Worm (Caenorhabditis elegans) whole organism, late embryonic: ENCODE measurements around the gene T22G5.3.

Experiments
- K02D7.2 ChIP-seq: sonication (generic microtip); optimal IDR thresholded peaks from 2 replicates; lab custom pipeline; 2017; ENCODE audit warnings: mild to moderate bottlenecking, missing genetic modification characterization, missing compliant biosample characterization
- T23F11.4 ChIP-seq: fragments of 200-800 bp; sonication (Bioruptor generic); optimal IDR thresholded peaks from 2 replicates; lab custom pipeline; 2018; ENCODE audit warnings: mild to moderate bottlenecking, missing genetic modification characterization, missing compliant biosample characterization
- ahr-1 ChIP-seq: sonication (generic microtip); optimal IDR thresholded peaks from 2 replicates; lab custom pipeline; 2016; ENCODE audit warnings: missing genetic modification characterization, missing compliant biosample characterization
- ama-1 ChIP-seq: fragments of 150-350 bp; optimal IDR thresholded peaks from 2 replicates; lab custom pipeline; 2014
- ceh-24 ChIP-seq: sonication (generic microtip); optimal IDR thresholded peaks from 2 replicates; lab custom pipeline; 2016; ENCODE audit warnings: mild to moderate bottlenecking, missing genetic modification characterization, missing compliant biosample characterization
- ceh-45 ChIP-seq: fragments of 200-800 bp; sonication (Bioruptor generic); IDR thresholded peaks from 2 replicates; pipeline ENCODE4 v1.3.6; 2022; ENCODE audit warnings: missing genetic modification reagents, missing genetic modification characterization, missing compliant biosample characterization
- ceh-48 ChIP-seq: sonication (generic microtip); optimal IDR thresholded peaks from 2 replicates; lab custom pipeline; 2016; ENCODE audit warnings: missing genetic modification characterization, inconsistent platforms, missing compliant biosample characterization
- ceh-9 ChIP-seq: sonication (generic microtip); optimal IDR thresholded peaks from 2 replicates; lab custom pipeline; 2016; ENCODE audit warnings: mild to moderate bottlenecking, missing genetic modification characterization, inconsistent platforms, missing compliant biosample characterization
- elt-2 ChIP-seq: sonication (generic microtip); optimal IDR thresholded peaks from 2 replicates; lab custom pipeline; 2016; ENCODE audit warnings: missing genetic modification reagents, missing genetic modification characterization, missing compliant biosample characterization
- ets-4 ChIP-seq: sonication (generic microtip); optimal IDR thresholded peaks from 2 replicates; lab custom pipeline; 2016; ENCODE audit warnings: missing genetic modification characterization, missing compliant biosample characterization
- eyg-1 ChIP-seq: sonication (generic microtip); optimal IDR thresholded peaks from 2 replicates; lab custom pipeline; 2016; ENCODE audit warnings: missing genotype, missing genetic modification characterization, missing compliant biosample characterization
- gmeb-2 ChIP-seq: sonication (generic microtip); optimal IDR thresholded peaks from 2 replicates; lab custom pipeline; 2016; ENCODE audit warnings: missing genetic modification characterization, inconsistent platforms, missing compliant biosample characterization
- hlh-15 ChIP-seq: sonication (generic microtip); optimal IDR thresholded peaks from 2 replicates; lab custom pipeline; 2016; ENCODE audit warnings: missing genetic modification characterization, missing compliant biosample characterization
- hlh-30 ChIP-seq: sonication (generic microtip); optimal IDR thresholded peaks from 2 replicates; lab custom pipeline; 2017; ENCODE audit warnings: antibody characterized with exemption, missing genetic modification characterization, missing compliant biosample characterization; ENCODE audit not compliant: insufficient read depth
- hlh-8 ChIP-seq: sonication (generic microtip); optimal IDR thresholded peaks from 2 replicates; lab custom pipeline; 2016; ENCODE audit warnings: missing genotype, missing genetic modification characterization, missing compliant biosample characterization
- lim-6 ChIP-seq: sonication (generic microtip); optimal IDR thresholded peaks from 2 replicates; lab custom pipeline; 2016; ENCODE audit warnings: missing genetic modification characterization, missing compliant biosample characterization
- lin-11 ChIP-seq: fragments of 200-800 bp; sonication (Bioruptor generic); optimal IDR thresholded peaks from 2 replicates; lab custom pipeline; 2018; ENCODE audit warnings: mild to moderate bottlenecking, missing genetic modification characterization, missing compliant biosample characterization
- nhr-11 ChIP-seq: fragments of 150-350 bp; optimal IDR thresholded peaks from 2 replicates; lab custom pipeline; 2014; ENCODE audit warnings: missing biosample characterization, missing genetic modification characterization
- nhr-232 ChIP-seq: sonication (generic microtip); optimal IDR thresholded peaks from 2 replicates; lab custom pipeline; 2016; ENCODE audit warnings: missing genetic modification characterization, missing compliant biosample characterization
- pax-1 ChIP-seq: fragments of 150-350 bp; optimal IDR thresholded peaks from 2 replicates; lab custom pipeline; 2014; ENCODE audit warnings: missing biosample characterization, missing genetic modification characterization
- rnt-1 ChIP-seq: sonication (generic microtip); optimal IDR thresholded peaks from 2 replicates; lab custom pipeline; 2016; ENCODE audit warnings: missing genetic modification characterization, missing compliant biosample characterization
- sdc-2 ChIP-seq: sonication (generic microtip); optimal IDR thresholded peaks from 2 replicates; lab custom pipeline; 2016; ENCODE audit warnings: missing genotype, missing genetic modification characterization, missing compliant biosample characterization
- tbx-2 ChIP-seq: sonication (generic microtip); optimal IDR thresholded peaks from 2 replicates; lab custom pipeline; 2016; ENCODE audit warnings: missing genetic modification characterization, missing compliant biosample characterization
- ttx-3 ChIP-seq: sonication (generic microtip); optimal IDR thresholded peaks from 2 replicates; lab custom pipeline; 2016; ENCODE audit warnings: missing genetic modification reagents, missing genetic modification characterization, missing compliant biosample characterization
- unc-3 ChIP-seq, 2 experiments: fragments of 200-800 bp in 1 of 2; sonication (Bioruptor generic) in 1 of 2; sonication (generic microtip) in 1 of 2; conservative IDR thresholded peaks in 1 of 2; optimal IDR thresholded peaks in 1 of 2; 2 replicates each; pipeline versions ENCODE4 v1.3.6 to Lab custom; 2016 to 2022; ENCODE audit warnings: missing compliant biosample characterization in 2 of 2, missing genetic modification characterization in 2 of 2, missing genetic modification reagents in 1 of 2
- unc-42 ChIP-seq: sonication (generic microtip); optimal IDR thresholded peaks from 2 replicates; lab custom pipeline; 2016; ENCODE audit warnings: missing genotype, missing genetic modification characterization, missing compliant biosample characterization
- unc-86 ChIP-seq: sonication (generic microtip); optimal IDR thresholded peaks from 2 replicates; lab custom pipeline; 2016; ENCODE audit warnings: missing genetic modification characterization, missing compliant biosample characterization
- zip-5 ChIP-seq: sonication (generic microtip); optimal IDR thresholded peaks from 2 replicates; lab custom pipeline; 2016; ENCODE audit warnings: missing genetic modification characterization, missing compliant biosample characterization

T22G5.3 gene

ce11 chrV:13879241-13879640 lies 1.5 kb upstream of the T22G5.3 start, which contains the start of gene lbp-7:
TSS of gene lbp-7 (plus strand) at chrV:13879552.
- TF ChIP-seq unc-3 (GFP tag; conservative IDR thresholded peaks at IDR 0.05; lab: Robert Waterston, UW) (no peak), unc-3 (tag; optimal IDR thresholded peaks at IDR 0.05; lab: Kevin White, UChicago) (no peak)

ce11 chrV:13880163-13880562 lies 544 bp upstream of the T22G5.3 start:
- peak; percentile 18 for TF ChIP-seq unc-42
- no peak for TF ChIP-seq hlh-30 (tag; lab: Kevin White, UChicago)
- no peak for TF ChIP-seq hlh-8 (tag; lab: Kevin White, UChicago)
- no peak for TF ChIP-seq lin-11

ce11 chrV:13887358-13887757 lies 6.7 kb downstream of the T22G5.3 start, which contains the start of gene srsx-19:
TSS of gene srsx-19 (plus strand) at chrV:13887658.
- TF ChIP-seq lim-6 (tag; lab: Kevin White, UChicago) (no peak), ceh-45 (GFP tag; lab: Robert Waterston, UW) (no peak), unc-3 (GFP tag; conservative IDR thresholded peaks at IDR 0.05; lab: Robert Waterston, UW) (no peak), unc-3 (tag; optimal IDR thresholded peaks at IDR 0.05; lab: Kevin White, UChicago) (no peak), T23F11.4 (GFP tag; lab: Kevin White, UChicago) (no peak), eyg-1 (tag; lab: Kevin White, UChicago) (no peak), ceh-24 (tag; lab: Kevin White, UChicago) (no peak), ceh-48 (tag; lab: Kevin White, UChicago) (no peak), rnt-1 (no peak), nhr-11 (tag; lab: Kevin White, UChicago) (no peak), ahr-1 (no peak), sdc-2 (tag; lab: Kevin White, UChicago) (no peak), unc-86 (no peak), hlh-15 (tag; lab: Kevin White, UChicago) (no peak), elt-2 (tag; lab: Kevin White, UChicago) (no peak)

- no peak for TF ChIP-seq zip-5
- no peak for TF ChIP-seq ama-1 (lab: Kevin White, UChicago)
- no peak for TF ChIP-seq nhr-232 (tag; lab: Kevin White, UChicago)
- no peak for TF ChIP-seq K02D7.2 (tag; lab: Kevin White, UChicago)
- TF ChIP-seq ahr-1: no peak
- TF ChIP-seq ttx-3 (tag; lab: Kevin White, UChicago): no peak
- no peak for TF ChIP-seq ets-4
These were observed 8.8 kb downstream of the T22G5.3 start, which contains the start of gene spp-12 for ce11 chrV:13889516-13889915. TSS of gene spp-12 (plus strand) at chrV:13889816.

DNA sequence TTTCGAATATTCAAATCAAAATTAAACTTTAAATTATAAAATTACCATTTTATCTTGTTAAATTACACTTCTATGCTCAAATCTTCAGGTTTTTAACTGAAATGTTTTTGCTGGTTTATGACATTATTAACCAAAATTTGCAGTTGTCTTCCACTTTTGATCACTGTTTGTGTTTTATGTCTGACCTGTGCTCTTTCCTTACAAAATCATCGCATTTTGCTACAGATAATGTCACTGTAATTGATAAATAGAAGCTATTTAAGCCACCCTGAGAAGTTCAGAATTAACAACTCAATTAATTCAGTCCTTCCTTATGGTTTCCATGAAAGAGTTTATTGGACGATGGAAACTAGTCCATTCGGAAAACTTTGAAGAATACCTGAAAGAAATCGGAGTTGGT lies 9.8 kb downstream of the T22G5.3 start, which contains the start of gene lbp-8:
Gene lbp-8, plus strand, starts transcription at position 301 of the 400 bp plus-strand sequence.
- TF ChIP-seq hlh-15 (tag; lab: Kevin White, UChicago): no peak
- TF ChIP-seq tbx-2 (tag; lab: Kevin White, UChicago): no peak
- no peak for TF ChIP-seq ceh-9 (tag; lab: Kevin White, UChicago)
- TF ChIP-seq pax-1: no peak
- TF ChIP-seq hlh-30 (tag; lab: Kevin White, UChicago): no peak
- no peak for TF ChIP-seq sdc-2 (tag; lab: Kevin White, UChicago)
- TF ChIP-seq gmeb-2 (tag; lab: Kevin White, UChicago): no peak

- no peak for TF ChIP-seq ets-4
These were observed 10.8 kb downstream of the T22G5.3 start for ce11 chrV:13891489-13891888.
